Fruit fly (Drosophila melanogaster) ovary, adult (tissue): Measurements from ENCODE around the gene CG7432.
A peak's percentile ranks its signal among the peaks of the same experiment; 100 is the strongest.

Experiments
- CG17801 ChIP-seq: fragments of 200-800 bp; optimal IDR thresholded peaks from 2 replicates; lab custom pipeline; 2019; ENCODE audit warnings: missing biosample characterization, mild to moderate bottlenecking, missing genetic modification characterization, moderate library complexity; ENCODE audit not compliant: partially characterized antibody

The CG7432 gene

DNA sequence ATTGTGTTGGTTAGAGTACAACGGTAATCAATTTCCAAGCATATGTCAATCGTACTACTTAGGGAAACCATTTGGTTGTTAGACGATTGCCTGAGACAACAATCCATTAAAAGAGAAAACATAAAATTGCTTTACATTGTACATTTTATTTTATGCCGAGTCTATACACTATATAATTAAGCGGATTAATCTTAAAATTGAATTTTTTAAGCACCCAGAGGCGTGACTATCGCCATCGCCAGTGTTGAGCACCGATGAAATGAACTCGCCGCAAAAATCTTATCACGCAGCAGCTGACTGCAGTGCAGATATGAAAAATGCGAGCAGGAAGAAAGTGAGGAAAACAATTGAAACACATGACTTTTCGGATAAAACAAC, 21.9 kb upstream of the CG7432 start:
- TF ChIP-seq CG17801 (GFP tag; lab: Kevin White, UChicago), result no peak

DNA sequence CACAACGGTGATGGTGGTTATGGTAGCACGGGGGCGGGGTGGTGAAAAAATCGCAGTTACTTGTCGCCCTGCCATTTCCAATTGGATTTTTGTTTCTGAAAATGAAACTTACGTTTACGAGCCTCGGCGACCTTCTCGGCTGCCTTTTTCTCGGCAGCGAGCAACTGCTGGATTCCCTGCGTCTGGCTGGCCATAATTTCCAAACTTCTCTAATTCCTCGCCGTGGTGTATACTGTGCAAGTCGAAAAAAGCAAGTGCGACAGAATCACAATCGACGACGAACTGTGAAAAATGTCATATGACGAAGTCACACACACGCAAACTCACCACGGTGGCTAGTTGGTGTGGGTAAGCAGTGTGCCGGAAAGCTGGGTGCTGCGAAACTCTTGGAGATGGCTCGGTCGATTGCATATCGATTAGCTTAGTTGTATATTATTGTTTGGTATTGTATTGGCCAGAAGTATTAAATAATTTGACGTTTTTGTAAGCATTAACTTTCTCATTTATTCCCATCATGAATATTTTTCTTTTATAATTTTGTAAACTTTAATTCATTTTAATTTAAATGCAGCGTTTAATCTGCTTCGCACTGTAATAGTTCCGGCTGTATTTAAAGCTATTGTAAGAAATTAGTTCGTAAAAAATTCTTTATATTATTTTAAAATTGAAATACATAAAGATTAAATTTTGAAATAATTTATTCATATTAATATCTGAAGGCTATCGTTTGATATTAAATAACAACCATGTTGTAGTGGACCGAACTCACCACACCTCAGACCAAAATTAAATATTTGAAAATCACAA, 20.5 kb upstream of the CG7432 start, which contains the start of gene Vha13:
TSS of gene Vha13 (minus strand) at position 293 of the 807 bp plus-strand sequence.
- peak; percentile 74 for TF ChIP-seq CG17801 (GFP tag; lab: Kevin White, UChicago)

DNA sequence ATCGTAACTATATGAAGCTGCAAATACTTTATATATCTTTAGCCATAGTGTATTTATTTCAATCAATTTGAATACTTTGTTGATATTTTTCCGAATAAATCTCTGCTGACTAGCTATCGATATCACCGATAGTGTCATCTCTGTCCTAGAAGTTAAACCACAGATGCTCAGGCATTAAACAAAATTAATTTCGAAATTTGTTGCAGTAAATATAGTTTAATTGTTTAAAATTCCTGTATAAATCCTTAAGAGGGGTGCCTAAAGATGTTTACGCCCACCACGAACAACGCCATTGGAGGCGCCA, 20.0 kb upstream of the CG7432 start, which contains the start of gene Nup58:
TSS of gene Nup58 (plus strand) at position 126 of the 304 bp plus-strand sequence.
- peak; percentile 11 for TF ChIP-seq CG17801 (GFP tag; lab: Kevin White, UChicago)

DNA sequence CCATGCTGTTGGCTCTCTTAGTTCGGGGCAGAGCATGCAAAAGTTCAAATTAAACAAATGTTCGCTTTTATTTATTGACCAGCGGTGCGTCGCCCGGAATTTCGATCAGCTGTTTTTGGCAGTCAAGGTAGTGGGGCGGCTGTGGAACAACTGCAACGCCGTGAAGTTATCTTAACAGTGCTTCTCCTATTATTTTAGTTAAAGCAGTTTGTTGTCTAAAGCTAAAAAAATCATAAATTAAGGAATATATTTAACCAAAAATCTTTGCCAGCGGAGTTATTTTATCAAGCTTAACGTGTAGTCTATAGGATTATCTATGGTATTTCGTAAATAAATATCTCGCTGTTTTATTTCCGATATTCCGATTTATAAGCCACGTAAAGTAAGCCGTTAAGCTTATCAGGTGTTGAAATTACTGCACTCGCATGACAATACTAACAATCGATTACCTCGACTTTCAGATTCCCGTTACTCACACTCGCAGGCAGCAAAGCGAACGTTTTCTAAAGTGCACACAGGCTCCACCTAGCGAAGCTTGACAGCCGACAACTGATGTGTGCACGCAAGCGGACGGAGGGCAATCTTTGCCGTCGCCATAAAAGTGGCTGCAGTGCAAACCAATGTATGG, 16.4 kb upstream of the CG7432 start, which contains the start of the genes CG6195 and CG31220:
TSS of gene CG6195 (minus strand) at position 122 of the 628 bp plus-strand sequence.
TSS of gene CG31220 (plus strand) at position 199 of the 628 bp plus-strand sequence.
- TF ChIP-seq CG17801 (GFP tag; lab: Kevin White, UChicago), result no peak

DNA sequence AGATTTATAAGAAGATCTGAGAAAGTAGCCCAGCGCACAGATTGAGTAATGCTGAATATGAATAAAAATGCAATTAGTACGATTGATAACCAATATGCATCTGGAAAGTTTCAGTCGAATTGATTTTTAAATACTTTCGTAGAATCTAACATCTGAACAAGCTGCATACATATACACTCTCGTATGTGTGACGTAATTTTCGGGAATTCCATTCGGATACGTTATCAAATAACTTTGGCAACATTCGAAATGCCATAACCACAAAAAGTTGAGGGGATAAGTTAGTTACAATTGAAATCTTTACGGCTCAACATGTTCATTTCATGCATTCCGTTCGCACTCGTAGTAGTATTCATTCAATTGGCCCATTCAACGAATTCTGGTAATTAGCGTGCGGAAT, 14.1 kb upstream of the CG7432 start, which contains the start of gene CG31219:
TSS of gene CG31219 (plus strand) at position 301 of the 400 bp plus-strand sequence.
- TF ChIP-seq CG17801 (GFP tag; lab: Kevin White, UChicago), result no peak

DNA sequence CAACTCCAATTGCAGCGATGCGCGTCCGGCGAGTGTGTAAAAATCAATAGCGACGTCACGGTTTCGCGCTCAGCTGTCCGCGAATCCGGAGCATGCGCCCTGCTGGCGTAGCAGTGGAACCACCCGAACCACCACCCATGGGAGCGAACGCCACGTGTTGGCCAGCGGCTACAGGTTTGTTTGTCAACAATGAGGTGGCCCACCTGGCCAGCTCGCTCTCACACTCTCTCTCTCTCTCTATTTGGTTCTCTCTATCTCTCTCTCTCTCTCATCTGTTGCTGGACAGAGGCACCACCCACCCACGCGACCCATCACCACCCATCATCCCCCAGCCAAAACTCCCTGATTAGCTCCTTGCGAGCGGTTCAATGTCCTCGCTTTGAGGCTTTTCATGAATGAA, 8.4 kb upstream of the CG7432 start:
- TF ChIP-seq CG17801 (GFP tag; lab: Kevin White, UChicago), result no peak

DNA sequence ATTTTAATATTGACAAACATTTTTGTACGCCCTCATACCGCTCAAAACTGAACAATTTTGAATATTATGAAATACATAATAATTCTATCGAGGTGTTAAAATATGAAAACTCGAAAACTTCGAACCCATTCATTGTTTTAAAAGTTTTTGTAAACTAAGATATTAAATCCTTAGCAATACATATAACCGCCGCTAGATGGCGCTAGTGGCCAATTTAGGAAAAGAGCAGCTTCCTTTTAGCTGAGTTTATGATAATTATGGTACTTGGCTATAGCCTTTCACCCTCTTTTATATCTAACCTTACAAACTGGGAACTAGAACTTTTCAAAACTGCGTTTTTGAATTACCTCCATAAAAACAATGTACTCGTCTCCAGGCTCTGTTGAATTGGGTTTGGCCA, 7.6 kb upstream of the CG7432 start:
- TF ChIP-seq CG17801 (GFP tag; lab: Kevin White, UChicago), result no peak

DNA sequence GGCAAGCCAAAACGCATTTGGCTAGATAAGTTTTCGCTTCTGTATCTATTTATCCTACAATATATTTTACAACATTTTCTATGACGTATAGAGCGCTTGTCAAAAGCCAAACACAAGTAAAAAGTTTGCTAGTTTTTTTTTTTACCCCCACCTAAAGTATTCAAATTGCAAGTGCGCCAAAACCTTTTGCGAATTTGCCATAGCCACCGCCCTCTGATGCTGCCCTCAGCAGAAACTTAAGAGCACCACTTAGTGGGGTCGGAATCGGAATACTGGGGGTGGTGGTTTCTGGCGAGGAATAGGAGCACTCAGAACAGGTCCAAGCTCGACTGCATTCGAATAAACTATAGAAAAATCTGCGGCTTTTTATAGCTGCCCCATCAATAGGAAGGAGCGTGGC, 7.0 kb upstream of the CG7432 start, which contains the start of gene CG6184:
TSS of gene CG6184 (minus strand) at position 101 of the 400 bp plus-strand sequence.
- TF ChIP-seq CG17801 (GFP tag; lab: Kevin White, UChicago), result no peak

DNA sequence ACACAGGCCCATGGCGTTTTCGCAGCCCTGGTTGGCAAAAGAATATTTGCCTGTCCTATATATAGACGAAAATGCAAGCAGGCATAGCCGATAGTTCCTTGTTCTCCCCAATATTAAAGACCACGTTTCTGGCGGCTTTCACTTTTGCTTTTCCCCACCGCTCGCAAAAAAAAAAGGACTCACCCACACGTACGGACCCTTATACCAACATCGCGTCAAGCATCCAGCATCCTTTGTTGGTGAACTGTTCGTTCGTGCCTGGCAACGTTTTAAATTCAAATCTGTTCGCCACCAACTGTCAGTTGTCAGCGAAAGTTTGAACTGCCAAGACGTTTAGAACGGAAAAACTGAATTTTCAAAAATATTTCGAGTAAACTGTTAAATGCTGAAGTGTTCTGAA, 5.4 kb upstream of the CG7432 start, which contains the start of gene ort:
TSS of gene ort (plus strand) at position 301 of the 400 bp plus-strand sequence.
- TF ChIP-seq CG17801 (GFP tag; lab: Kevin White, UChicago), result no peak

DNA sequence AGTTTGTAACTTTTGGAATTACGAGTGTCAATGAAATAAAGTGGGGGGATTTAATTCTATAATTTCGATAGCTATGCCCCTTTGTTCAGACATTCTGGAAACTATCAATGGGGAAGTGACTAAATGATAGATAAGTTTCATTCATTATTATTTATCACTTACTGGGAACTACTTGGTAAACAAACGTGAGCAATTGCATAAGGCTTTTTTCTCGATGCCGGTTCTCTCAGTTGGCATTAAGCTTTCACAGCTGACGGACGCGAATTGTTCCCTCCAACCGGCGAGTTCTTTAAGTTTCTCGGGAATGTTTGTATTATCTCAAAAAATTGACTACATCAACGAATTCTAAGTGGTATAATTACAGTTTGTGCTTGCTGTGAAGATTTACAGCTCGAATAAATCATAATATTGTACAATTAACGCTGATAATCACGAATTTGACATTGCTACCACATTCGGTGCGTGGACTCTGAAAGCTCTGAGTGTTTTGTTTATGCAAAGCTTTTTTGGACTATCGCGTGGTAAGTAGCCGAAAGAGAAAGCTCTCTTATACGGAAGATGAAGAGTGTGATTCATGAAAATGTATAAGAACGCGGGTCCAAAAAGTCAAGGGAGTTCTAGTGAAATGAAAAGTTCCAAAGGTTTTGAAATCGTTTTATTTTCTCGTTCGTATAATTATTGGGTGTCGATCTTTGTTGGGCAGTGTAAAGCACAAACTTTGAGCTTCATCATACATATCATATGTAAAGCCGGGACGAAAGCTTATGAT, 6.6 kb downstream of the CG7432 start, which contains the start of gene Naam:
TSS of gene Naam (plus strand) at position 228 of the 769 bp plus-strand sequence.
- peak; percentile 19 for TF ChIP-seq CG17801 (GFP tag; lab: Kevin White, UChicago)

DNA sequence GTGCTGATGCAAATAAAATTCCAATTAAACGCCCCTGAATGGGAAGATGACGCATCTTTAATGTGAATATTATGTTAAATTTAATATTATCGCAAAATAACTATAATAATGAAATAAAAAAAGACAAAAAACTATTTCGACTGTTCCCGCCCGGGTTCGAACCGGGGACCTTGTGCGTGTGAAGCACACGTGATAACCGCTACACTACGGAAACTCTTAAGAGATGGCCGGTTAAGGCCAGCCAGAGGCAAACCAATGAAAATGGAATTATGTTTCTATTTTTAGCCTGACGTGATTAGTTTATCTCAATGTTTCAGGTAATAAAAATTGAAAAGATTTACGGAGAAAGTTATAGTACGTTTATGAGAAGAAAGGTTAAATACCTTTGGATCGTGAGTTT, 7.3 kb downstream of the CG7432 start:
- TF ChIP-seq CG17801 (GFP tag; lab: Kevin White, UChicago), result no peak

DNA sequence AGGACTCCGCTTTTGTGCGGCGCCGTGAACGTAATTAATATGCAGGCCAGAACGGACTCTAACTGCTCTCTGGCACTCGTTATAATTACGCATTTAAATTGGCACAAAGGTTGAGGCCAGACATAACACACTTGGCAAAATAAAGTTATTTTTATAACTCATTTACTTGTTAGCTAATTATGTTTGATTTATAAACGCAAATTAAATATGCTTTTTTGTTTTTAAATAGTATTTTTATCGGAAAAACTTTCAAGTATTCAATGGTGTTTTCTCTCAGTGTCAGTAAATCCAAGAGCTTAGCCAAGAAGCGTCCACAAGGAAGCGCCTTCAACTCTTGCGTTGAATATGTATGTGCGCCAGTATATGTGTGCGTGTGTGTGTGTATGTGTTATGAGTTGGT, 8.1 kb downstream of the CG7432 start:
- TF ChIP-seq CG17801 (GFP tag; lab: Kevin White, UChicago), result no peak

DNA sequence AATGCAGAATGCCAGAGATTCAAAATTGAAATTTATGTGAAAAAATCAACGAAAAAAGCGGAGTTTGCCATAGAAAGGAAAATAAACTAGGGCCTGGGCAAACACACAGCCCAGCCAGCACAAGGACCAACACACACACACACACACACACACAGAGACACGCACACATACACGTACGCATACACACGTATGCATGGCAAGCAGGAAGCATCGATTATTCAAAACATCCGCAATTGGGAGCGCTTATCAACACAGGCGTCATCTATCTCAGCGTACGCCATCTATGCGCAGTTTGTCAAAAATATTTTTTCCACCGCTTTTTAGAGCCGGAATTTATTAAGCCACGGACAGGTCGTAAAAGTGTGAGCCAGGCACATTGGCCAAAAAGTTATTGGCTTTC, 15.0 kb downstream of the CG7432 start:
- no peak for TF ChIP-seq CG17801 (GFP tag; lab: Kevin White, UChicago)

DNA sequence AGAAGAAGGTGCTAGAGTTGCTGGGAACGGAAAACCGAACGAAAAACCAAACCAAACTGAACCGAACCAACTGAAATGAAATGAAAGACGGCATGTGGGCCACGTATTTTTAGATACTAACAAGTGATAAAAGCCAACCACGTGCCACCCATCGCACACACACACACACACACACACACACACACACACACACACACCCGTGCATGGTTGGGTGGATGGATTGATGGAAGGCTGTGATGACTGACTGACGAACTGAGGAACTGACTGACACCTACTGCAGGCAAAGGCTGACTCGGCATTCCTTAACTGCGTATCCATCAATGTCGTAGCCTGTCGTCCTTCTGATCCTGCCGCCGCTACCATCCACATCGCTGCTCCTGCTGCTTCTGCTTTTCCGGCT, 17.6 kb downstream of the CG7432 start:
- no peak for TF ChIP-seq CG17801 (GFP tag; lab: Kevin White, UChicago)

DNA sequence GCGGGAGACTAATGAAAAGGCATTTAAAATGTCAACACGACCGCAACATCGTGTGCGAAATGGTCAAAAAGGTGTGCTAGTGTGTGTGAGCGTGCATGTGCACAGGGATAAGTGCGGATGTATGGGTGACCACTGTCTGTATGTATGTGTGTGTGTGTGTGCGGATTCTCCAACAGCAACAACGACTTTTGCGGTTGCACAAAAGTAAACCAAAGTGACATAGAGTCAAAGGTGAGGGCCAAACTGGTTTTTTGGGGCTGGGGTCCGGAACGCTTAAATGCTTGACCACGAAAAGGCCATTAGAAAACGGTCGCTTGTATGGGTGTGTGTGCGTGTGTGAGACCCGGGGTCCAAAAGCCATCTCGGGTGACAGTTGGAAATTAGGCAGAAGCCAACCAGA, 38.6 kb downstream of the CG7432 start:
- no peak for TF ChIP-seq CG17801 (GFP tag; lab: Kevin White, UChicago)
